Worm (Caenorhabditis elegans) whole organism, L3 larva: ENCODE results near the gene srg-7.

ENCODE experiments used
- R02D3.7 ChIP-seq: fragments of 150-350 bp; optimal IDR thresholded peaks from 2 replicates; lab custom pipeline; 2014; ENCODE audit warnings: missing biosample characterization, missing genetic modification characterization
- aly-2 ChIP-seq: fragments of 150-350 bp; optimal IDR thresholded peaks from 2 replicates; lab custom pipeline; 2014; ENCODE audit warnings: missing biosample characterization, missing genetic modification characterization
- ama-1 ChIP-seq: fragments of 150-350 bp; optimal IDR thresholded peaks from 2 replicates; lab custom pipeline; 2018
- ceh-28 ChIP-seq: fragments of 150-350 bp; optimal IDR thresholded peaks from 2 replicates; lab custom pipeline; 2014; ENCODE audit warnings: missing biosample characterization, missing genetic modification reagents, missing genetic modification characterization
- ceh-82 ChIP-seq: fragments of 150-350 bp; optimal IDR thresholded peaks from 2 replicates; lab custom pipeline; 2014; ENCODE audit warnings: missing biosample characterization, missing genetic modification characterization
- ceh-9 ChIP-seq: sonication (generic microtip); optimal IDR thresholded peaks from 2 replicates; lab custom pipeline; 2018; ENCODE audit warnings: missing biosample characterization, missing genetic modification characterization
- daf-12 ChIP-seq: fragments of 150-350 bp; optimal IDR thresholded peaks from 2 replicates; lab custom pipeline; 2014; ENCODE audit warnings: missing biosample characterization, missing genetic modification reagents, missing genetic modification characterization
- egl-27 ChIP-seq: sonication (generic microtip); optimal IDR thresholded peaks from 4 replicates; lab custom pipeline; 2017; ENCODE audit warnings: missing biosample characterization, missing genetic modification reagents, missing genetic modification characterization
- elt-1 ChIP-seq: fragments of 150-350 bp; optimal IDR thresholded peaks from 2 replicates; lab custom pipeline; 2014; ENCODE audit warnings: missing biosample characterization, missing genetic modification characterization
- elt-3 ChIP-seq, 3 experiments: fragments of 150-350 bp in 1 of 3; sonication (generic microtip) in 2 of 3; optimal IDR thresholded peaks; 2 replicates in 2 of 3; 4 replicates in 1 of 3; lab custom pipeline; 2014 to 2017; ENCODE audit warnings: missing biosample characterization in 3 of 3, missing genetic modification characterization in 3 of 3
- fkh-2 ChIP-seq: fragments of 150-350 bp; optimal IDR thresholded peaks from 2 replicates; lab custom pipeline; 2014; ENCODE audit warnings: missing biosample characterization, missing genetic modification reagents, missing genetic modification characterization
- fos-1 ChIP-seq: fragments of 150-350 bp; optimal IDR thresholded peaks from 2 replicates; lab custom pipeline; 2014; ENCODE audit warnings: missing biosample characterization, missing genetic modification characterization
- hmg-11 ChIP-seq: sonication (generic microtip); optimal IDR thresholded peaks from 2 replicates; lab custom pipeline; 2016; ENCODE audit warnings: missing genetic modification characterization, missing compliant biosample characterization
- lin-39 ChIP-seq: fragments of 150-350 bp; optimal IDR thresholded peaks from 2 replicates; lab custom pipeline; 2018; ENCODE audit warnings: missing biosample characterization, missing genetic modification reagents, missing genetic modification characterization
- lsy-12 ChIP-seq: sonication (generic microtip); optimal IDR thresholded peaks from 2 replicates; lab custom pipeline; 2016; ENCODE audit warnings: mild to moderate bottlenecking, missing genetic modification characterization, missing compliant biosample characterization
- mdl-1 ChIP-seq: fragments of 150-350 bp; optimal IDR thresholded peaks from 2 replicates; lab custom pipeline; 2014; ENCODE audit warnings: missing biosample characterization, missing genetic modification characterization
- mml-1 ChIP-seq: fragments of 150-350 bp; sonication (generic microtip); optimal IDR thresholded peaks from 3 replicates; lab custom pipeline; 2014; ENCODE audit warnings: missing biosample characterization, missing genetic modification characterization
- nfya-1 ChIP-seq: sonication (generic microtip); optimal IDR thresholded peaks from 2 replicates; lab custom pipeline; 2017; ENCODE audit warnings: missing genetic modification characterization, mild to moderate bottlenecking, missing compliant biosample characterization, antibody characterized with exemption, moderate library complexity; ENCODE audit not compliant: insufficient read depth
- nhr-12 ChIP-seq: fragments of 150-350 bp; optimal IDR thresholded peaks from 2 replicates; lab custom pipeline; 2014; ENCODE audit warnings: missing biosample characterization, missing genetic modification characterization
- nhr-237 ChIP-seq: fragments of 150-350 bp; optimal IDR thresholded peaks from 2 replicates; lab custom pipeline; 2014; ENCODE audit warnings: missing biosample characterization, missing genetic modification characterization
- nhr-25 ChIP-seq: sonication (generic microtip); optimal IDR thresholded peaks from 2 replicates; lab custom pipeline; 2017; ENCODE audit warnings: missing biosample characterization, missing genetic modification characterization
- nhr-28 ChIP-seq: fragments of 150-350 bp; optimal IDR thresholded peaks from 2 replicates; lab custom pipeline; 2014; ENCODE audit warnings: missing biosample characterization, missing genetic modification characterization
- nhr-67 ChIP-seq: fragments of 150-350 bp; optimal IDR thresholded peaks from 2 replicates; lab custom pipeline; 2014; ENCODE audit warnings: missing biosample characterization, missing genetic modification characterization
- pha-4 ChIP-seq: fragments of 150-350 bp; optimal IDR thresholded peaks from 2 replicates; lab custom pipeline; 2014; ENCODE audit warnings: missing biosample characterization, missing genetic modification reagents, missing genetic modification characterization
- pqm-1 ChIP-seq: fragments of 150-350 bp; optimal IDR thresholded peaks from 2 replicates; lab custom pipeline; 2017; ENCODE audit warnings: missing biosample characterization, missing genetic modification characterization, inconsistent platforms
- sea-2 ChIP-seq: fragments of 150-350 bp; sonication (generic microtip); optimal IDR thresholded peaks from 4 replicates; lab custom pipeline; 2014; ENCODE audit warnings: missing biosample characterization, missing genetic modification reagents, missing genetic modification characterization
- skn-1 ChIP-seq: fragments of 150-350 bp; optimal IDR thresholded peaks from 2 replicates; lab custom pipeline; 2014; ENCODE audit warnings: missing biosample characterization, missing genetic modification characterization
- snpc-4 ChIP-seq: fragments of 150-350 bp; optimal IDR thresholded peaks from 2 replicates; lab custom pipeline; 2014; ENCODE audit warnings: missing biosample characterization, missing genetic modification characterization
- unc-62 ChIP-seq: fragments of 150-350 bp; sonication (generic microtip); optimal IDR thresholded peaks from 4 replicates; lab custom pipeline; 2014; ENCODE audit warnings: missing biosample characterization, missing genetic modification reagents, missing genetic modification characterization
- zag-1 ChIP-seq: fragments of 150-350 bp; optimal IDR thresholded peaks from 2 replicates; lab custom pipeline; 2014; ENCODE audit warnings: missing biosample characterization, missing genetic modification characterization
- ztf-4 ChIP-seq: fragments of 150-350 bp; optimal IDR thresholded peaks from 2 replicates; lab custom pipeline; 2014; ENCODE audit warnings: missing biosample characterization, missing genetic modification characterization

srg-7 gene

ce11 chrIII:6303114-6303647 lies 35.2 kb upstream of the srg-7 start, which contains the start of gene F47D12.9 (continued):
- peak; percentile 16 for TF ChIP-seq ceh-28
- no peak for TF ChIP-seq R02D3.7
- no peak for TF ChIP-seq egl-27 (tag; lab: Kevin White, UChicago)
- peak; percentile 20 for TF ChIP-seq skn-1 (tag; lab: Kevin White, UChicago)
- TF ChIP-seq nhr-28 (tag; lab: Kevin White, UChicago), result no peak
- TF ChIP-seq lsy-12, result peak; percentile 73
- TF ChIP-seq nhr-237, result no peak
- no peak for TF ChIP-seq sea-2 (GFP tag; lab: Kevin White, UChicago)
- TF ChIP-seq aly-2, result no peak
- no peak for TF ChIP-seq nhr-12 (tag; lab: Kevin White, UChicago)
- no peak for TF ChIP-seq ztf-4 (tag; lab: Kevin White, UChicago)
- no peak for TF ChIP-seq mml-1

ce11 chrIII:6301685-6302084 lies 33.7 kb upstream of the srg-7 start:
- TF ChIP-seq nfya-1 (tag; lab: Kevin White, UChicago), result peak; percentile 53
- TF ChIP-seq, all 47 proteins: peak for 1; not testable (repeated sequence) for 46

- no peak for TF ChIP-seq daf-12 (tag; lab: Kevin White, UChicago)
- TF ChIP-seq ceh-28, result no peak
- peak; percentile 74 for TF ChIP-seq ama-1
- TF ChIP-seq pqm-1 (tag; lab: Kevin White, UChicago), result no peak
- no peak for TF ChIP-seq lsy-12
Observed at ce11 chrIII:6300297-6300696, 32.3 kb upstream of the srg-7 start.

- TF ChIP-seq nhr-12 (tag; lab: Kevin White, UChicago) (no peak), ceh-82 (no peak), lin-39 (peak; percentile 27), hmg-11 (tag; lab: Kevin White, UChicago) (no peak), ceh-9 (no peak)
Observed at ce11 chrIII:6298131-6298530, 30.2 kb upstream of the srg-7 start, which contains the start of gene F47D12.3. F47D12.3 (plus strand) TSS chrIII:6298461.

ce11 chrIII:6297599-6297998 lies 29.6 kb upstream of the srg-7 start:
- TF ChIP-seq R02D3.7 (no peak), mdl-1 (tag; lab: Kevin White, UChicago) (no peak), egl-27 (tag; lab: Kevin White, UChicago) (no peak), unc-62 (GFP tag; lab: Kevin White, UChicago) (no peak), daf-12 (tag; lab: Kevin White, UChicago) (no peak), zag-1 (tag; lab: Kevin White, UChicago) (no peak), pha-4 (tag; lab: Kevin White, UChicago) (no peak), nhr-237 (no peak), lsy-12 (no peak), sea-2 (GFP tag; lab: Kevin White, UChicago) (no peak), ceh-82 (no peak), fos-1 (tag; lab: Kevin White, UChicago) (no peak), elt-3 (tag; optimal IDR thresholded peaks at IDR 0.05; lab: Kevin White, UChicago) (no peak), nfya-1 (tag; lab: Kevin White, UChicago) (no peak), hmg-11 (tag; lab: Kevin White, UChicago) (no peak), nhr-67 (tag; lab: Kevin White, UChicago) (no peak), ceh-28 (no peak), skn-1 (tag; lab: Kevin White, UChicago) (no peak)

- TF ChIP-seq nhr-25 (no peak), snpc-4 (no peak), fos-1 (tag; lab: Kevin White, UChicago) (no peak), nhr-237 (no peak), fkh-2 (no peak), unc-62 (GFP tag; lab: Kevin White, UChicago) (no peak), elt-1 (tag; lab: Kevin White, UChicago) (peak; percentile 42)
Observed at ce11 chrIII:6295972-6296700, 28.2 kb upstream of the srg-7 start, which contains the start of gene F47D12.7. F47D12.7 (minus strand) TSS chrIII:6296022.
